Fruit fly (Drosophila melanogaster) whole organism, pupa: ENCODE results near the gene gnu.

ENCODE experiments used
- CG10348 ChIP-seq: fragments of 200-800 bp; sonication (Bioruptor generic); IDR thresholded peaks from 2 replicates; pipeline ENCODE4 v1.3.6; 2022; ENCODE audit warnings: missing biosample characterization, missing genetic modification characterization
- CG12605 ChIP-seq: fragments of 200-800 bp; sonication (Bioruptor generic); IDR thresholded peaks from 2 replicates; pipeline ENCODE4 v1.3.6; 2022; ENCODE audit warnings: missing biosample characterization, missing genetic modification characterization
- CG13204 ChIP-seq: fragments of 200-800 bp; sonication (Bioruptor generic); optimal IDR thresholded peaks from 2 replicates; lab custom pipeline; 2018; ENCODE audit warnings: missing biosample characterization, mild to moderate bottlenecking, missing genetic modification characterization, moderate library complexity
- CG14655 ChIP-seq: fragments of 200-800 bp; sonication (Bioruptor generic); optimal IDR thresholded peaks from 3 replicates; lab custom pipeline; 2017; ENCODE audit warnings: mild to moderate bottlenecking, missing biosample characterization, missing genetic modification reagents, missing genetic modification characterization
- CG15710 ChIP-seq: fragments of 200-800 bp; sonication (Bioruptor generic); optimal IDR thresholded peaks from 2 replicates; lab custom pipeline; 2018; ENCODE audit warnings: missing biosample characterization, mild to moderate bottlenecking, missing genetic modification characterization, moderate library complexity
- CG17806 ChIP-seq: fragments of 200-800 bp; sonication (Bioruptor generic); optimal IDR thresholded peaks from 2 replicates; lab custom pipeline; 2018; ENCODE audit warnings: missing biosample characterization, mild to moderate bottlenecking, missing genetic modification characterization, moderate library complexity
- CG32121 ChIP-seq: fragments of 200-800 bp; sonication (Bioruptor generic); IDR thresholded peaks from 2 replicates; pipeline ENCODE4 v1.3.6; 2022; ENCODE audit warnings: missing biosample characterization, missing genetic modification characterization
- CG34367 ChIP-seq: fragments of 200-800 bp; sonication (Bioruptor generic); optimal IDR thresholded peaks from 2 replicates; lab custom pipeline; 2018; ENCODE audit warnings: missing biosample characterization, mild to moderate bottlenecking, missing genetic modification characterization
- CG4496 ChIP-seq: fragments of 200-800 bp; sonication (Bioruptor generic); IDR thresholded peaks from 3 replicates; pipeline ENCODE4 v1.3.6; 2022; ENCODE audit warnings: missing biosample characterization, missing genetic modification characterization
- CG8159 ChIP-seq: fragments of 200-800 bp; sonication (Bioruptor generic); optimal IDR thresholded peaks from 3 replicates; lab custom pipeline; 2018; ENCODE audit warnings: missing biosample characterization, mild to moderate bottlenecking, missing genetic modification characterization, moderate library complexity
- CG8301 ChIP-seq: fragments of 200-800 bp; sonication (Bioruptor generic); optimal IDR thresholded peaks from 2 replicates; lab custom pipeline; 2018; ENCODE audit warnings: missing biosample characterization, mild to moderate bottlenecking, missing genetic modification characterization
- CG9948 ChIP-seq: fragments of 200-800 bp; sonication (Bioruptor generic); optimal IDR thresholded peaks from 2 replicates; lab custom pipeline; 2018; ENCODE audit warnings: missing biosample characterization, mild to moderate bottlenecking, missing genetic modification characterization, moderate library complexity
- D1 ChIP-seq: fragments of 200-800 bp; sonication (Bioruptor generic); optimal IDR thresholded peaks from 2 replicates; lab custom pipeline; 2018; ENCODE audit warnings: missing biosample characterization, mild to moderate bottlenecking, missing genetic modification characterization, moderate library complexity
- EcR ChIP-seq: fragments of 200-800 bp; sonication (Bioruptor generic); optimal IDR thresholded peaks from 3 replicates; lab custom pipeline; 2019; ENCODE audit warnings: missing biosample characterization, missing genetic modification characterization, mild to moderate bottlenecking, moderate library complexity, missing genetic modification reagents
- Ets98B ChIP-seq: fragments of 200-800 bp; sonication (Bioruptor generic); IDR thresholded peaks from 2 replicates; pipeline ENCODE4 v1.3.6; 2022; ENCODE audit warnings: missing biosample characterization, missing genetic modification characterization
- Pif1A ChIP-seq: fragments of 200-800 bp; sonication (Bioruptor generic); optimal IDR thresholded peaks from 3 replicates; lab custom pipeline; 2016; ENCODE audit warnings: missing biosample characterization, missing genetic modification characterization
- Pif1B ChIP-seq: fragments of 200-800 bp; sonication (Bioruptor generic); optimal IDR thresholded peaks from 3 replicates; lab custom pipeline; 2016; ENCODE audit warnings: missing biosample characterization, missing genetic modification characterization
- Snoo ChIP-seq: fragments of 200-800 bp; sonication (Bioruptor generic); optimal IDR thresholded peaks from 3 replicates; lab custom pipeline; 2017; ENCODE audit warnings: missing biosample characterization, mild to moderate bottlenecking, missing genetic modification characterization, inconsistent platforms
- fd96Ca ChIP-seq: fragments of 200-800 bp; sonication (Bioruptor generic); IDR thresholded peaks from 3 replicates; pipeline ENCODE4 v1.3.6; 2022; ENCODE audit warnings: missing biosample characterization, missing genetic modification characterization
- gl ChIP-seq: fragments of 200-800 bp; sonication (Bioruptor generic); optimal IDR thresholded peaks from 2 replicates; lab custom pipeline; 2018; ENCODE audit warnings: missing biosample characterization, mild to moderate bottlenecking, missing genetic modification characterization
- rn ChIP-seq: fragments of 200-800 bp; sonication (Bioruptor generic); IDR thresholded peaks from 2 replicates; pipeline ENCODE4 v1.3.6; 2022; ENCODE audit warnings: missing biosample characterization, missing genetic modification characterization

The gnu gene

dm6 chr3L:14759097-14759795 is 43.9 kb downstream of the gnu start:
- TF ChIP-seq CG14655 (GFP tag; lab: Kevin White, UChicago) (peak; percentile 100), Ets98B (GFP tag; lab: Robert Waterston, UW) (peak; percentile 100), CG4496 (peak; percentile 100), CG34367 (tag; lab: Kevin White, UChicago) (peak; percentile 100), Snoo (tag; lab: Kevin White, UChicago) (peak; percentile 100), EcR (peak; percentile 52), fd96Ca (peak; percentile 99), Pif1B (peak; percentile 99), CG12605 (peak; percentile 99), CG9948 (tag; lab: Kevin White, UChicago) (peak; percentile 100), CG8301 (tag; lab: Kevin White, UChicago) (peak; percentile 100), D1 (tag; lab: Kevin White, UChicago) (peak; percentile 99), CG15710 (tag; lab: Kevin White, UChicago) (peak; percentile 100), rn (GFP tag; lab: Robert Waterston, UW) (peak; percentile 99), gl (tag; lab: Kevin White, UChicago) (peak; percentile 98), CG32121 (peak; percentile 100), CG17806 (tag; lab: Kevin White, UChicago) (peak; percentile 100), CG8159 (tag; lab: Kevin White, UChicago) (peak; percentile 100), Pif1A (GFP tag; lab: Kevin White, UChicago) (peak; percentile 99), CG13204 (GFP tag; lab: Kevin White, UChicago) (peak; percentile 99), CG10348 (GFP tag; lab: Robert Waterston, UW) (peak; percentile 100)
- TF ChIP-seq, all 21 proteins: peak for 21

DNA sequence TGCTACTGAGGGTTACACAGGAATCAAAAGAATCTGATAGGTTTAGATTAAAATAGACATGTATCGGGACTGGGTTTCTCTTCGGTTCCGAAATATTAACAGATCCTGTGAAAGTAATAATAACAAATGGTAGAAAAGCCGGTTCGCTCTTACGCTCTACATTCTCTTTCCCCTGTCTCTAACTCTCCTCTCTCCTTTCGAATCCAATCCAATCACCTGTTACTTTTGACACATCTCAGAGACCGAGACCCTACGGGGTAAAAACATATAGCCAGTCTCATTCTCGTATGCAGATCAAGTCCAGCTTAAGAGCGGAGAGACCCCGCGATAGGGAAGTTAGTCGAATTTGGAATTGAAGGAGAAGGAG is 44.4 kb downstream of the gnu start:
- no peak for TF ChIP-seq CG8159 (tag; lab: Kevin White, UChicago)
- no peak for TF ChIP-seq Snoo (tag; lab: Kevin White, UChicago)
- no peak for TF ChIP-seq rn (GFP tag; lab: Robert Waterston, UW)

DNA sequence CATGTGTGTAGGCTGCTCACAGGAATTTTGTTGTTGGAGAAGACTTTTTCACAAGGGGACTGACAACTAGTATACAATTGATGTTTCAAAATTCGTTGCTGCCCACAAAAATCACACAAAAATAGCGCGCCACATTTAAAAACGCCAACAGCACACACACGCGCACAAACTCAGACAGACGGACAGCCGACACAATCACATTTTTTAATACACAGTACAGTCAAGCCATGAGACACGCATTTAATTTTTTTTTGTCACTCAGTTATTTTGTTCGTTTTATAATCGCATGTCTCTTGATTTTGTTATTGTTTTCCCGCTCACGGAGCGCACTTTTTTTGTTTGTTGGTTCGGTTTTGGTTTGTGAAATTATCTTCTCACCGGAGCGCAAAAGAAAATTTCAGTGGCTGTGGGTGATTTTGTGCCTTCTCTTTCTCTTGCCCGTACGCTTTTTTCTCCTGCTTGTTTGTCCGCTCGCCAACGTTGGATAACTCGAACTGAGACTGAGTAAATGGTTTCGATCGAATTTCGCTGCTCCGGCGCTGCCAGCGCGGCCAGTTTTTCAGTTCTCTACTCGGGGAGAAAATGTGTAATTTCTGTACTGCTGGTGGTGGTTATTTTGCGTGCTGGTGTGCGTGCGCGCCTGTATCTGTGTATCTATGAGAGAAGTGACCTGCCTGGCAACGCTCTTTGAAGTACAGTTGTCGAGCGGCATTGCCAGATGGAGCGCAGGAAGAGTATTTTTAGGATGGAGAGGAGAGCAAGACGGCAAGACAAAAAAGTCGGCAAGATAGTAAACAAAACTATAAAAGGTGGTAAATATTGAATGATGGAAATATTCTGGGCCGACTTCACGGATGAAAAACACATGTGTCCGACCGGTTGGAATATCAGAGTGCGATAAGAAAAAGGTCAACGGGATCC is 45.4 kb downstream of the gnu start, which contains the start of gene CG42507:
CG42507 (minus strand) TSS at position 499 of the 921 bp plus-strand sequence.
- TF ChIP-seq Ets98B (GFP tag; lab: Robert Waterston, UW), result peak; percentile 61; the same call in 1 of the 2 replicates
- TF ChIP-seq CG12605, result peak; percentile 58; the same call in 1 of the 2 replicates
- no peak for TF ChIP-seq Pif1A (GFP tag; lab: Kevin White, UChicago)
- peak; percentile 29 for TF ChIP-seq gl (tag; lab: Kevin White, UChicago)
- peak; percentile 68 for TF ChIP-seq EcR
- peak; percentile 13 for TF ChIP-seq CG15710 (tag; lab: Kevin White, UChicago)
- TF ChIP-seq D1 (tag; lab: Kevin White, UChicago), result no peak
- peak; percentile 50; the same call in 2 of the 3 replicates for TF ChIP-seq fd96Ca
- peak; percentile 44 for TF ChIP-seq CG32121
- peak; percentile 9 for TF ChIP-seq CG8159 (tag; lab: Kevin White, UChicago)
- TF ChIP-seq CG34367 (tag; lab: Kevin White, UChicago), result peak; percentile 33
- TF ChIP-seq Pif1B, result peak; percentile 16
- no peak for TF ChIP-seq CG17806 (tag; lab: Kevin White, UChicago)
- TF ChIP-seq CG13204 (GFP tag; lab: Kevin White, UChicago), result peak; percentile 61
- peak; percentile 6; the same call in 1 of the 3 replicates for TF ChIP-seq CG4496

- TF ChIP-seq CG13204 (GFP tag; lab: Kevin White, UChicago) (peak; percentile 74), Pif1B (peak; percentile 72), gl (tag; lab: Kevin White, UChicago) (peak; percentile 46), CG9948 (tag; lab: Kevin White, UChicago) (peak; percentile 80), CG34367 (tag; lab: Kevin White, UChicago) (peak; percentile 83), Ets98B (GFP tag; lab: Robert Waterston, UW) (peak; percentile 94), CG8159 (tag; lab: Kevin White, UChicago) (peak; percentile 85), CG32121 (peak; percentile 93), Pif1A (GFP tag; lab: Kevin White, UChicago) (peak; percentile 80), CG4496 (peak; percentile 97), CG14655 (GFP tag; lab: Kevin White, UChicago) (peak; percentile 92), CG10348 (GFP tag; lab: Robert Waterston, UW) (peak; percentile 87), rn (GFP tag; lab: Robert Waterston, UW) (peak; percentile 87), CG15710 (tag; lab: Kevin White, UChicago) (peak; percentile 83), EcR (no peak), CG12605 (peak; percentile 92), Snoo (tag; lab: Kevin White, UChicago) (peak; percentile 86), CG17806 (tag; lab: Kevin White, UChicago) (peak; percentile 79), CG8301 (tag; lab: Kevin White, UChicago) (peak; percentile 90), fd96Ca (peak; percentile 97), D1 (tag; lab: Kevin White, UChicago) (peak; percentile 30)
Measured at dm6 chr3L:14756724-14757463, 46.3 kb downstream of the gnu start.
